Worm (Caenorhabditis elegans): ENCODE measurements around the gene msp-63.

DNA sequence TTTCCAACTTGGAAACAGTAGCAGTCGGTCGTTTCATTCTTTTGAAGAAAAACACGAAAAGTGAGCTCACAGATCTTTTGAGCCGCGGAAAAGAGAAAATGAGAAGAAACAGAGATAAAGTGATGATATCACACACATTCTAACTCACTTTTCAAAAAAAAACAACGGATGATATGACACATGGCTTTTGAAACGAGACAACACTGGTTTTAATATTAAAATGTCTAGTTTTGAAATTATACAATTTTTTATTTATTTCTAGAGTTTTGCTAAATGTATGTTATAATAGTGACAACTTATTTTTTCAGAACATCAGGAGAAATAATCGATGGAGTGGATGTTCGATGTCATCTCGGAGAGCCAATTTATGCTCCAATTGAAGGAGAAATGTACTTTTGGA lies 4.8 kb downstream of the msp-63 start, which contains the start of gene K05F1.14:
- TF ChIP-seq him-1 (tag; optimal IDR thresholded peaks at IDR 0.05) (no peak), W03F9.2 (tag; optimal IDR thresholded peaks at IDR 0.05) (no peak)
